Fruit fly (Drosophila melanogaster): ENCODE results near the gene CG18048.
A peak's percentile ranks its signal among the peaks of the same experiment; 100 is the strongest.

Gene CG18048

DNA sequence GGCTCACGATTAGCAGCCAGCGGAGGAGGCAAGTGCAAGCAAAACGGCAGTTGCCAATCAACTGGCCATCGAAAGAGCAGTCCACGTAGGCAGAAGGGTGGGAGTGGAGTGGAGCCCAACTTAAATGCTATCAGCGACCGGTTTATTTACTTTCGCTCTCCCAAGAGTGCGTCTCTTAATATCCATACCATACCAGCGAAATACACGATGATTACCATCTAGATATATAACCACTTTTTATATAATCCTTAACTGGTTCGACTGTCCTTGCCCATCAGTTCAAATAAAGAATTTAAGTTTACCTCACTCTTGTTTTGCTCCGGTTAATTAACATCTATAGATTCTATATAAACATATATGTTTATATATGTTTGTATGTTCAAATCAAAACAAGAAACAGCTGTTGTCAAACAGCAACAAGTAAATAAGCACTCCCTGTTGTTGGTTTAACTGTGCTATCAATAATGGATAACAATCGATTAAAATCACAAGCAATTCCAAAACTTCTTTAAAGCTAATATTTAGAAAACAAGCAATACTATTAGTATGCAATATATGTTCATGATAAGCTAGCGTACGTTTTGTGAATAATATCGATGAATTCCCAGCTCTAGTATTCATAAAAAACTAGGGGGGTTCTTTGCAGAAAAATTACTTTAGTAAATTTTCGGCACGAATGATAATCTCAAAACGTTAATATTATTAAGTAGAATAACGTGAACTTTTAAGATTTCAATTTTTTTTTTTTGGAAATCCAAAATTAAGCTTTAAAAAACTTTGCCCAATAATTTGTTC, 27.8 kb downstream of the CG18048 start (continued):
- TF ChIP-seq btn (GFP tag; optimal IDR thresholded peaks at IDR 0.05) (no peak), Xbp1 (GFP tag; optimal IDR thresholded peaks at IDR 0.05) (peak; percentile 30), CG31388 (GFP tag; optimal IDR thresholded peaks at IDR 0.05) (no peak), CHES-1-like (GFP tag; optimal IDR thresholded peaks at IDR 0.05) (peak; percentile 13), CG1529 (GFP tag; optimal IDR thresholded peaks at IDR 0.05) (no peak), gsb-n (tag; optimal IDR thresholded peaks at IDR 0.05) (no peak), lov (optimal IDR thresholded peaks at IDR 0.05) (no peak), lov (GFP tag; IDR thresholded peaks at IDR 0.05) (no peak), dysf (GFP tag; IDR thresholded peaks at IDR 0.05) (no peak; the same call in 2 of the 3 replicates), Oaz (GFP tag; IDR thresholded peaks at IDR 0.05) (no peak), CG18619 (GFP tag; optimal IDR thresholded peaks at IDR 0.05) (no peak), CG2202 (tag; optimal IDR thresholded peaks at IDR 0.05) (peak; percentile 22), stwl (tag; optimal IDR thresholded peaks at IDR 0.05) (peak; percentile 22), ind (GFP tag; optimal IDR thresholded peaks at IDR 0.05) (no peak), CkIIα-i1 (GFP tag; IDR thresholded peaks at IDR 0.05) (no peak), kah (GFP tag; optimal IDR thresholded peaks at IDR 0.05) (peak; percentile 17), eyg (GFP tag; optimal IDR thresholded peaks at IDR 0.05) (peak; percentile 13), CG7357 (GFP tag; IDR thresholded peaks at IDR 0.05) (no peak), Dip3 (GFP tag; optimal IDR thresholded peaks at IDR 0.05) (no peak), CG14860 (GFP tag; IDR thresholded peaks at IDR 0.05; ENCODE audit: partially characterized antibody) (no peak), ewg (GFP tag; optimal IDR thresholded peaks at IDR 0.05) (no peak), jumu (GFP tag; optimal IDR thresholded peaks at IDR 0.05) (no peak), Atf-2 (GFP tag; optimal IDR thresholded peaks at IDR 0.05) (no peak), Stat92E (GFP tag; optimal IDR thresholded peaks at IDR 0.05) (no peak), Atf6 (GFP tag; IDR thresholded peaks at IDR 0.05) (peak; percentile 76), HLH54F (GFP tag; optimal IDR thresholded peaks at IDR 0.05) (no peak), CG12769 (tag; optimal IDR thresholded peaks at IDR 0.05) (peak; percentile 73)

DNA sequence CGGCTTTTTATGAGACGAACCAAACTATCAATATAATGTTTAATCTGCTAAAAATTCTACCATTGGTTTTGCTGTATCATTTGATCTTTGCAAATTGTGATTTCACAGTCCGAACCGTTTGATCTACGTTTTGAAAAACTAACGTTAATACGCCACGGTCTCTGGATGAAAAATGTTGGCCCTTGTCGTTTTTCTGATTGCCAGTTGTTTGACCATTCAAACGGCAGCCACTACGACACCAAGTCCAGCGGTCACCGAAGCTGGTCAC, 28.3 kb downstream of the CG18048 start, which contains the start of gene CG42564:
Gene CG42564 (plus strand): TSS at position 169 of the 268 bp plus-strand sequence.
- TF ChIP-seq Meics (GFP tag; optimal IDR thresholded peaks at IDR 0.05) (peak; percentile 75), Vsx1 (GFP tag; optimal IDR thresholded peaks at IDR 0.05) (no peak), sens (GFP tag) (peak; percentile 7), Ets65A (GFP tag) (peak; percentile 47), Sry-δ (GFP tag; optimal IDR thresholded peaks at IDR 0.05) (peak; percentile 2)

dm6 chr3R:6375944-6376343, 30.0 kb downstream of the CG18048 start, which contains the start of gene CRAT:
CRAT (minus strand) TSS chr3R:6376044.
- TF ChIP-seq CG17568 (GFP tag; optimal IDR thresholded peaks at IDR 0.05) (no peak), CG10959 (GFP tag; IDR thresholded peaks at IDR 0.05) (no peak), dimm (GFP tag; IDR thresholded peaks at IDR 0.05) (no peak), dati (GFP tag; IDR thresholded peaks at IDR 0.05) (no peak)

- TF ChIP-seq ERR (GFP tag; optimal IDR thresholded peaks at IDR 0.05) (no peak), sens (GFP tag) (peak; percentile 53)
Measured at dm6 chr3R:6377497-6377896, 31.6 kb downstream of the CG18048 start, which contains the start of gene CG42537. CG42537 (plus strand) TSS chr3R:6377797.
